Comparison of ENCODE assay signal across 3 worm cellular contexts in genomic region chrIV:1346981-1347380, ce11.
TF ChIP-seq lines count a peak whose summit lies in the region.

Gene rfc-2, plus strand, starts transcription at chrIV:1347314.

TF ChIP-seq in whole organism, L1 larva, 84 proteins besides CTCF, POLR2A, EP300 and RAD21 (continued from another document):
- no peak for TF ChIP-seq lin-13 (GFP tag; optimal IDR thresholded peaks at IDR 0.05; lab: Kevin White, UChicago)
- TF ChIP-seq ceh-90 (tag; optimal IDR thresholded peaks at IDR 0.05; lab: Kevin White, UChicago), result peak; percentile 78
- no peak for TF ChIP-seq elt-2 (tag; optimal IDR thresholded peaks at IDR 0.05; lab: Kevin White, UChicago)
- TF ChIP-seq fkh-4 (tag; optimal IDR thresholded peaks at IDR 0.05; lab: Kevin White, UChicago; ENCODE audit: borderline replicate concordance), result peak; percentile 38
- peak; percentile 12 for TF ChIP-seq mep-1 (tag; optimal IDR thresholded peaks at IDR 0.05; lab: Kevin White, UChicago)
- peak; percentile 35 for TF ChIP-seq tbx-2 (tag; optimal IDR thresholded peaks at IDR 0.05; lab: Kevin White, UChicago)
- TF ChIP-seq vab-15 (tag; optimal IDR thresholded peaks at IDR 0.05; lab: Kevin White, UChicago), result peak; percentile 38
- peak in 1 of 2 experiments; percentile 61 for TF ChIP-seq ztf-11 (tag; optimal IDR thresholded peaks at IDR 0.05; lab: Kevin White, UChicago)
- TF ChIP-seq fkh-10 (GFP tag; optimal IDR thresholded peaks at IDR 0.05; lab: Kevin White, UChicago), result no peak
- TF ChIP-seq irx-1 (tag; optimal IDR thresholded peaks at IDR 0.05; lab: Kevin White, UChicago), result peak; percentile 54
- TF ChIP-seq xbp-1 (tag; optimal IDR thresholded peaks at IDR 0.05; lab: Kevin White, UChicago), result peak; percentile 38
- peak; percentile 27; the same call in 1 of the 2 replicates for TF ChIP-seq nhr-19 (GFP tag; conservative IDR thresholded peaks at IDR 0.05; lab: Robert Waterston, UW)
- peak; percentile 65 for TF ChIP-seq nhr-71 (tag; optimal IDR thresholded peaks at IDR 0.05; lab: Kevin White, UChicago)
- TF ChIP-seq unc-86 (tag; optimal IDR thresholded peaks at IDR 0.05; lab: Kevin White, UChicago), result peak; percentile 18
- peak in 2 of 3 experiments; percentile 33 to 36 for TF ChIP-seq ceh-82 (tag; optimal IDR thresholded peaks at IDR 0.05; lab: Kevin White, UChicago)
- no peak for TF ChIP-seq grh-1 (GFP tag; IDR thresholded peaks at IDR 0.05; lab: Robert Waterston, UW)
- TF ChIP-seq snu-23 (GFP tag; optimal IDR thresholded peaks at IDR 0.05; lab: Kevin White, UChicago), result peak; percentile 48
- TF ChIP-seq elt-3 (tag; optimal IDR thresholded peaks at IDR 0.05; lab: Kevin White, UChicago), result no peak
- TF ChIP-seq ceh-63 (GFP tag; optimal IDR thresholded peaks at IDR 0.05; lab: Kevin White, UChicago), result no peak
- peak; percentile 51 for TF ChIP-seq nhr-85 (tag; lab: Kevin White, UChicago)
- TF ChIP-seq aly-2 (tag; optimal IDR thresholded peaks at IDR 0.05; lab: Kevin White, UChicago), result no peak
- TF ChIP-seq efl-1 (optimal IDR thresholded peaks at IDR 0.05; lab: Kevin White, UChicago), result peak; percentile 40 to 67
- TF ChIP-seq efl-1 (GFP tag; optimal IDR thresholded peaks at IDR 0.05 in 1 of 2; lab: Kevin White, UChicago), result peak; percentile 76 to 94
- peak; percentile 91 for TF ChIP-seq rnt-1 (tag; optimal IDR thresholded peaks at IDR 0.05; lab: Kevin White, UChicago)

TF ChIP-seq in whole organism, L4 larva, 104 proteins besides CTCF, POLR2A, EP300 and RAD21 (continued from another document):
- TF ChIP-seq php-3 (GFP tag; IDR thresholded peaks at IDR 0.05; lab: Robert Waterston, UW) (no peak), nhr-111 (GFP tag; optimal IDR thresholded peaks at IDR 0.05; lab: Kevin White, UChicago) (no peak), mes-2 (tag; optimal IDR thresholded peaks at IDR 0.05; lab: Kevin White, UChicago; ENCODE audit: poor library complexity, severe bottlenecking) (peak; percentile 95), snpc-4 (tag; optimal IDR thresholded peaks at IDR 0.05; lab: Kevin White, UChicago) (no peak), zfp-2 (tag; optimal IDR thresholded peaks at IDR 0.05; lab: Kevin White, UChicago) (no peak), tag-97 (GFP tag; IDR thresholded peaks at IDR 0.05; lab: Robert Waterston, UW) (no peak), F49E8.2 (tag; optimal IDR thresholded peaks at IDR 0.05; lab: Kevin White, UChicago; ENCODE audit: borderline replicate concordance) (no peak), pqm-1 (tag; optimal IDR thresholded peaks at IDR 0.05; lab: Kevin White, UChicago) (no peak), dmd-8 (GFP tag; IDR thresholded peaks at IDR 0.05; lab: Robert Waterston, UW) (no peak), nhr-28 (tag; optimal IDR thresholded peaks at IDR 0.05; lab: Kevin White, UChicago) (no peak), Y105C5A.15 (GFP tag; IDR thresholded peaks at IDR 0.05; lab: Robert Waterston, UW) (no peak), mep-1 (tag; optimal IDR thresholded peaks at IDR 0.05; lab: Kevin White, UChicago) (peak; percentile 27), nhr-11 (tag; optimal IDR thresholded peaks at IDR 0.05; lab: Kevin White, UChicago) (no peak), nhr-237 (tag; optimal IDR thresholded peaks at IDR 0.05; lab: Kevin White, UChicago) (no peak), sdz-12 (GFP tag; optimal IDR thresholded peaks at IDR 0.05; lab: Kevin White, UChicago) (no peak), dpl-1 (GFP tag; optimal IDR thresholded peaks at IDR 0.05; lab: Kevin White, UChicago) (peak; percentile 63), tra-1 (GFP tag; IDR thresholded peaks at IDR 0.05; lab: Robert Waterston, UW) (no peak), lin-39 (tag; optimal IDR thresholded peaks at IDR 0.05; lab: Kevin White, UChicago) (no peak), hlh-30 (tag; optimal IDR thresholded peaks at IDR 0.05; lab: Kevin White, UChicago; ENCODE audit: insufficient read depth) (peak; percentile 12), lim-7 (GFP tag; IDR thresholded peaks at IDR 0.05; lab: Robert Waterston, UW) (no peak), ztf-11 (tag; optimal IDR thresholded peaks at IDR 0.05; lab: Kevin White, UChicago) (no peak), lsy-2 (tag; optimal IDR thresholded peaks at IDR 0.05; lab: Kevin White, UChicago) (peak in 1 of 2 experiments; percentile 42), aha-1 (tag; lab: Kevin White, UChicago) (peak; percentile 94), hif-1 (tag; optimal IDR thresholded peaks at IDR 0.05; lab: Kevin White, UChicago) (peak in 1 of 2 experiments; percentile 67), ces-1 (GFP tag; optimal IDR thresholded peaks at IDR 0.05; lab: Kevin White, UChicago) (no peak), zip-11 (GFP tag; IDR thresholded peaks at IDR 0.05; lab: Robert Waterston, UW) (no peak)

TF ChIP-seq in whole organism, late embryonic, 69 proteins besides CTCF, POLR2A, EP300 and RAD21 (continued from another document):
- TF ChIP-seq gmeb-2 (tag; optimal IDR thresholded peaks at IDR 0.05; lab: Kevin White, UChicago), result no peak
- TF ChIP-seq ttx-3 (tag; optimal IDR thresholded peaks at IDR 0.05; lab: Kevin White, UChicago), result no peak
- TF ChIP-seq nhr-11 (tag; optimal IDR thresholded peaks at IDR 0.05; lab: Kevin White, UChicago), result no peak
- TF ChIP-seq elt-2 (tag; optimal IDR thresholded peaks at IDR 0.05; lab: Kevin White, UChicago), result no peak
- no peak for TF ChIP-seq ceh-6 (GFP tag; optimal IDR thresholded peaks at IDR 0.05; lab: Kevin White, UChicago)
- peak; percentile 19 for TF ChIP-seq tbx-2 (tag; optimal IDR thresholded peaks at IDR 0.05; lab: Kevin White, UChicago)
- no peak for TF ChIP-seq pag-3 (tag; optimal IDR thresholded peaks at IDR 0.05; lab: Kevin White, UChicago; ENCODE audit: borderline replicate concordance)
- TF ChIP-seq mec-3 (tag; optimal IDR thresholded peaks at IDR 0.05; lab: Kevin White, UChicago; ENCODE audit: borderline replicate concordance), result no peak
- TF ChIP-seq fkh-10 (GFP tag; optimal IDR thresholded peaks at IDR 0.05; lab: Kevin White, UChicago), result no peak
- TF ChIP-seq che-1 (tag; optimal IDR thresholded peaks at IDR 0.05; lab: Kevin White, UChicago), result no peak
- TF ChIP-seq zip-5 (tag; optimal IDR thresholded peaks at IDR 0.05; lab: Kevin White, UChicago), result peak; percentile 15
- no peak for TF ChIP-seq rnt-1 (tag; optimal IDR thresholded peaks at IDR 0.05; lab: Kevin White, UChicago)
- no peak for TF ChIP-seq sdc-2 (tag; optimal IDR thresholded peaks at IDR 0.05; lab: Kevin White, UChicago)
- TF ChIP-seq syd-9 (tag; optimal IDR thresholded peaks at IDR 0.05; lab: Kevin White, UChicago), result no peak
- peak; percentile 51 for TF ChIP-seq ets-4 (tag; optimal IDR thresholded peaks at IDR 0.05; lab: Kevin White, UChicago)
- TF ChIP-seq ztf-16 (tag; optimal IDR thresholded peaks at IDR 0.05; lab: Kevin White, UChicago), result no peak
- TF ChIP-seq fkh-6 (tag; optimal IDR thresholded peaks at IDR 0.05; lab: Kevin White, UChicago), result no peak
- TF ChIP-seq ceh-9 (tag; optimal IDR thresholded peaks at IDR 0.05; lab: Kevin White, UChicago), result no peak
- no peak for TF ChIP-seq unc-42 (tag; optimal IDR thresholded peaks at IDR 0.05; lab: Kevin White, UChicago)
- no peak for TF ChIP-seq npax-4 (tag; optimal IDR thresholded peaks at IDR 0.05; lab: Kevin White, UChicago)
- TF ChIP-seq lim-6 (tag; optimal IDR thresholded peaks at IDR 0.05; lab: Kevin White, UChicago), result no peak
- peak; percentile 55 for TF ChIP-seq ceh-2 (tag; optimal IDR thresholded peaks at IDR 0.05; lab: Kevin White, UChicago)
- TF ChIP-seq madf-2 (tag; optimal IDR thresholded peaks at IDR 0.05; lab: Kevin White, UChicago), result no peak
